Worm (Caenorhabditis elegans) whole organism, L1 larva: ENCODE results near the gene fat-1.

Source experiments
- ama-1 ChIP-seq: fragments of 150-350 bp; optimal IDR thresholded peaks from 2 replicates; lab custom pipeline; 2014
- ceh-8 ChIP-seq: fragments of 200-800 bp; sonication (Bioruptor generic); optimal IDR thresholded peaks from 2 replicates; lab custom pipeline; 2018; ENCODE audit warnings: mild to moderate bottlenecking, missing genetic modification characterization, moderate library complexity, missing compliant biosample characterization
- dpl-1 ChIP-seq, 3 experiments: fragments of 150-350 bp in 2 of 3; sonication (generic microtip) in 1 of 3; optimal IDR thresholded peaks; 2 replicates each; lab custom pipeline; 2014 to 2017; ENCODE audit warnings: missing biosample characterization in 3 of 3, missing genetic modification characterization in 3 of 3, missing genetic modification reagents in 3 of 3
- efl-1 ChIP-seq, 4 experiments: fragments of 150-350 bp; optimal IDR thresholded peaks in 3 of 4; peaks in 1 of 4; 1 replicate in 1 of 4; 2 replicates in 3 of 4; lab custom pipeline; 2014; ENCODE audit warnings: missing biosample characterization in 2 of 4, missing genetic modification characterization in 2 of 4, missing genetic modification reagents in 2 of 4
- egl-27 ChIP-seq, 2 experiments: fragments of 150-350 bp in 1 of 2; sonication (generic microtip); optimal IDR thresholded peaks; 3 replicates each; lab custom pipeline; 2017 to 2018; ENCODE audit warnings: missing biosample characterization in 2 of 2, missing genetic modification characterization in 2 of 2, missing genetic modification reagents in 2 of 2
- elt-2 ChIP-seq: sonication (generic microtip); optimal IDR thresholded peaks from 2 replicates; lab custom pipeline; 2016; ENCODE audit warnings: missing genetic modification characterization, mild to moderate bottlenecking, inconsistent platforms, missing compliant biosample characterization, missing genetic modification reagents
- fkh-10 ChIP-seq: sonication (generic microtip); optimal IDR thresholded peaks from 2 replicates; lab custom pipeline; 2017; ENCODE audit warnings: missing biosample characterization, missing genetic modification reagents, missing genetic modification characterization
- fkh-4 ChIP-seq: sonication (generic microtip); optimal IDR thresholded peaks from 2 replicates; lab custom pipeline; 2016; ENCODE audit warnings: missing compliant biosample characterization, missing genetic modification characterization, borderline replicate concordance
- grh-1 ChIP-seq: fragments of 200-800 bp; sonication (Bioruptor generic); IDR thresholded peaks from 2 replicates; pipeline ENCODE4 v1.3.6; 2022; ENCODE audit warnings: missing genetic modification reagents, missing genetic modification characterization, missing compliant biosample characterization
- jun-1 ChIP-seq: fragments of 150-350 bp; optimal IDR thresholded peaks from 2 replicates; lab custom pipeline; 2014; ENCODE audit warnings: missing biosample characterization, missing genetic modification reagents, missing genetic modification characterization
- lin-13 ChIP-seq: fragments of 150-350 bp; optimal IDR thresholded peaks from 2 replicates; lab custom pipeline; 2014; ENCODE audit warnings: missing biosample characterization, missing genetic modification reagents, missing genetic modification characterization
- lin-35 ChIP-seq, 2 experiments: fragments of 150-350 bp; optimal IDR thresholded peaks; 2 replicates each; lab custom pipeline; 2014; ENCODE audit warnings: missing biosample characterization in 2 of 2, missing genetic modification characterization in 2 of 2, missing genetic modification reagents in 2 of 2
- lin-39 ChIP-seq: fragments of 150-350 bp; optimal IDR thresholded peaks from 2 replicates; lab custom pipeline; 2014; ENCODE audit warnings: missing biosample characterization, missing genetic modification reagents, missing genetic modification characterization
- lir-3 ChIP-seq: sonication (generic microtip); optimal IDR thresholded peaks from 2 replicates; lab custom pipeline; 2016; ENCODE audit warnings: mild to moderate bottlenecking, missing genetic modification characterization, moderate library complexity, missing compliant biosample characterization; ENCODE audit not compliant: poor library complexity
- lsy-2 ChIP-seq, 2 experiments: fragments of 150-350 bp; optimal IDR thresholded peaks; 2 replicates each; lab custom pipeline; 2014; ENCODE audit warnings: missing biosample characterization in 2 of 2, missing genetic modification characterization in 2 of 2
- mdl-1 ChIP-seq, 2 experiments: fragments of 150-350 bp; optimal IDR thresholded peaks; 2 replicates each; lab custom pipeline; 2014 to 2017; ENCODE audit warnings: missing biosample characterization in 2 of 2, missing genetic modification characterization in 2 of 2, inconsistent platforms in 1 of 2
- mep-1 ChIP-seq: fragments of 150-350 bp; optimal IDR thresholded peaks from 2 replicates; lab custom pipeline; 2014; ENCODE audit warnings: missing biosample characterization, missing genetic modification characterization
- nhr-11 ChIP-seq: fragments of 150-350 bp; optimal IDR thresholded peaks from 2 replicates; lab custom pipeline; 2014; ENCODE audit warnings: missing biosample characterization, missing genetic modification characterization
- nhr-12 ChIP-seq: sonication (generic microtip); optimal IDR thresholded peaks from 2 replicates; lab custom pipeline; 2017; ENCODE audit warnings: missing biosample characterization, missing genetic modification characterization
- nhr-20 ChIP-seq: sonication (generic microtip); optimal IDR thresholded peaks from 2 replicates; lab custom pipeline; 2016; ENCODE audit warnings: mild to moderate bottlenecking, missing genetic modification characterization, missing compliant biosample characterization
- nhr-28 ChIP-seq: fragments of 150-350 bp; optimal IDR thresholded peaks from 2 replicates; lab custom pipeline; 2014; ENCODE audit warnings: missing biosample characterization, missing genetic modification characterization
- nhr-71 ChIP-seq: sonication (generic microtip); optimal IDR thresholded peaks from 2 replicates; lab custom pipeline; 2016; ENCODE audit warnings: mild to moderate bottlenecking, missing genetic modification characterization, moderate library complexity, missing compliant biosample characterization
- nhr-77 ChIP-seq: fragments of 150-350 bp; optimal IDR thresholded peaks from 2 replicates; lab custom pipeline; 2014; ENCODE audit warnings: missing biosample characterization, missing genetic modification characterization
- nhr-84 ChIP-seq: sonication (generic microtip); optimal IDR thresholded peaks from 2 replicates; lab custom pipeline; 2017; ENCODE audit warnings: missing biosample characterization, missing genetic modification characterization
- nhr-90 ChIP-seq: sonication (generic microtip); optimal IDR thresholded peaks from 2 replicates; lab custom pipeline; 2016; ENCODE audit warnings: mild to moderate bottlenecking, missing genetic modification characterization, missing compliant biosample characterization; ENCODE audit not compliant: poor library complexity
- pax-3 ChIP-seq: fragments of 200-800 bp; sonication (Bioruptor generic); optimal IDR thresholded peaks from 2 replicates; lab custom pipeline; 2018; ENCODE audit warnings: mild to moderate bottlenecking, missing genetic modification characterization, moderate library complexity, missing compliant biosample characterization
- rnt-1 ChIP-seq: sonication (generic microtip); optimal IDR thresholded peaks from 2 replicates; lab custom pipeline; 2016; ENCODE audit warnings: mild to moderate bottlenecking, missing genetic modification characterization, moderate library complexity, missing compliant biosample characterization
- skn-1 ChIP-seq: fragments of 150-350 bp; optimal IDR thresholded peaks from 2 replicates; lab custom pipeline; 2014; ENCODE audit warnings: missing biosample characterization, missing genetic modification characterization
- snpc-4 ChIP-seq: fragments of 150-350 bp; optimal IDR thresholded peaks from 2 replicates; lab custom pipeline; 2014; ENCODE audit warnings: missing biosample characterization, missing genetic modification characterization
- snu-23 ChIP-seq: sonication (generic microtip); optimal IDR thresholded peaks from 2 replicates; lab custom pipeline; 2016; ENCODE audit warnings: missing genetic modification characterization, missing compliant biosample characterization
- sup-37 ChIP-seq: fragments of 200-800 bp; sonication (Bioruptor generic); optimal IDR thresholded peaks from 2 replicates; lab custom pipeline; 2018; ENCODE audit warnings: mild to moderate bottlenecking, missing genetic modification characterization, missing compliant biosample characterization
- tbx-2 ChIP-seq: sonication (generic microtip); optimal IDR thresholded peaks from 2 replicates; lab custom pipeline; 2016; ENCODE audit warnings: missing genetic modification characterization, missing compliant biosample characterization
- tlp-1 ChIP-seq: fragments of 150-350 bp; optimal IDR thresholded peaks from 2 replicates; lab custom pipeline; 2014; ENCODE audit warnings: missing biosample characterization, missing genetic modification characterization
- unc-86 ChIP-seq: sonication (generic microtip); optimal IDR thresholded peaks from 2 replicates; lab custom pipeline; 2016; ENCODE audit warnings: missing genetic modification characterization, missing compliant biosample characterization
- unc-98 ChIP-seq: fragments of 200-800 bp; sonication (Bioruptor generic); IDR thresholded peaks from 2 replicates; pipeline ENCODE4 v1.3.6; 2022; ENCODE audit warnings: missing genetic modification characterization, missing compliant biosample characterization
- xbp-1 ChIP-seq: sonication (generic microtip); optimal IDR thresholded peaks from 2 replicates; lab custom pipeline; 2016; ENCODE audit warnings: missing genetic modification characterization, missing compliant biosample characterization
- ztf-11 ChIP-seq, 2 experiments: sonication (generic microtip); optimal IDR thresholded peaks; 2 replicates each; lab custom pipeline; 2016 to 2017; ENCODE audit warnings: missing genetic modification characterization in 2 of 2, missing biosample characterization in 1 of 2, missing compliant biosample characterization in 1 of 2
- ztf-4 ChIP-seq: fragments of 150-350 bp; optimal IDR thresholded peaks from 2 replicates; lab custom pipeline; 2014; ENCODE audit warnings: missing biosample characterization, missing genetic modification characterization

fat-1 gene

DNA sequence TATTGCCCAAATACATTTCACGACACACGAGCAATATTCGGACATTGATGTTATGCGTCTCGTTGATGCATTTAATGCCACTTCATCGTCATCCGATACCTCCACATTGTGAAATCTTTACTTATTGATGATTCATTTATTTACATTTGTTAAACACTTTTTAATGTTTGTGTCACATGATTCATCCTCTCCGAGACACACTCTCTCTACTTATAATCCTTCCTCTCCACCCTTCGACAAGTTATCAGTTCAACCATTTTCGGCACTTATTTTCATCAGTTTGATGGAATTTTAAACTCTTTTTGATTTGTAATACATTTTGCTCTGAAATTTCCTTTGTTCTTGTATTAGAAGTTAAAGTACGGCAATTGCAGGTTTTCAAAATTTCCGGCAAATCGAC, 30.6 kb downstream of the fat-1 start:
- TF ChIP-seq snu-23 (no peak), lir-3 (tag; lab: Kevin White, UChicago) (no peak), lin-39 (no peak), lin-35 (GFP tag; optimal IDR thresholded peaks at IDR 0.05; lab: Kevin White, UChicago) (peak in 1 of 2 experiments; percentile 53), nhr-12 (tag; lab: Kevin White, UChicago) (no peak), ceh-8 (GFP tag; lab: Kevin White, UChicago) (no peak), fkh-4 (no peak), xbp-1 (tag; lab: Kevin White, UChicago) (no peak), grh-1 (GFP tag; lab: Robert Waterston, UW) (no peak), sup-37 (no peak), rnt-1 (no peak), elt-2 (tag; lab: Kevin White, UChicago) (peak; percentile 62), jun-1 (tag; lab: Kevin White, UChicago) (peak; percentile 75), lsy-2 (tag; optimal IDR thresholded peaks at IDR 0.05; lab: Kevin White, UChicago) (no peak), nhr-20 (tag; lab: Kevin White, UChicago) (peak; percentile 30), pax-3 (tag; lab: Kevin White, UChicago) (no peak), mdl-1 (tag; optimal IDR thresholded peaks at IDR 0.05; lab: Kevin White, UChicago) (no peak), tbx-2 (no peak), skn-1 (tag; lab: Kevin White, UChicago) (no peak), nhr-71 (tag; lab: Kevin White, UChicago) (no peak)
- TF ChIP-seq, all 84 proteins: peak for 4

DNA sequence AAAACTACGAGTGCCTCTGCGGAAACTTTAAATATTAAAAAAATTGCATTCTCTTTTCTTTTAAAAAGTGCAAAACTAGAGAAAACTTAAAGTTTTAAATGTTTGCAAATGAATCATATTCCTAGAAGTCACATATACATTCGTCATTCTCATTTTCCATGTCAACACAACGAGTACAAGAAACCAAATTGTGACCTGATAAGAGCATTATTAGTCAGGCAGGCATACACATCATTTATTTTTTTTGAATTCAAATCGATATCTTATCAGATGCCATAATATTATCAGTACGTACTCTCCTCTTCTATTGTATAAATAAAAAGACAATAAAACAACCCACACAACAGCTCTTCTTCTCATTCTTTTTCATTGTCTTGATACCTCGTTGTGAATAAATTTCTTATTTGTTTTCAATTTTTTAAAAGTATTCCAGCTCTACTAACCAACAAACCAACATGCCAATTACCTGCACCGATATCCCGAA, 31.8 kb downstream of the fat-1 start, which contains the start of gene W02A2.9:
Gene W02A2.9 (plus strand): TSS at position 434 of the 484 bp plus-strand sequence.
- TF ChIP-seq elt-2 (tag; lab: Kevin White, UChicago) (peak; percentile 95), unc-98 (no peak), lin-13 (GFP tag; lab: Kevin White, UChicago) (no peak), efl-1 (optimal IDR thresholded peaks at IDR 0.05; lab: Kevin White, UChicago) (no peak), efl-1 (GFP tag; optimal IDR thresholded peaks at IDR 0.05 in 1 of 2; lab: Kevin White, UChicago) (peak in 1 of 2 experiments; percentile 56), tlp-1 (tag; lab: Kevin White, UChicago) (peak; percentile 30), ztf-4 (tag; lab: Kevin White, UChicago) (no peak), nhr-90 (peak; percentile 6), lin-35 (GFP tag; optimal IDR thresholded peaks at IDR 0.05; lab: Kevin White, UChicago) (peak in 1 of 2 experiments; percentile 22), nhr-20 (tag; lab: Kevin White, UChicago) (peak; percentile 19), pax-3 (tag; lab: Kevin White, UChicago) (no peak), jun-1 (tag; lab: Kevin White, UChicago) (peak; percentile 57), egl-27 (tag; optimal IDR thresholded peaks at IDR 0.05; lab: Kevin White, UChicago) (no peak)

DNA sequence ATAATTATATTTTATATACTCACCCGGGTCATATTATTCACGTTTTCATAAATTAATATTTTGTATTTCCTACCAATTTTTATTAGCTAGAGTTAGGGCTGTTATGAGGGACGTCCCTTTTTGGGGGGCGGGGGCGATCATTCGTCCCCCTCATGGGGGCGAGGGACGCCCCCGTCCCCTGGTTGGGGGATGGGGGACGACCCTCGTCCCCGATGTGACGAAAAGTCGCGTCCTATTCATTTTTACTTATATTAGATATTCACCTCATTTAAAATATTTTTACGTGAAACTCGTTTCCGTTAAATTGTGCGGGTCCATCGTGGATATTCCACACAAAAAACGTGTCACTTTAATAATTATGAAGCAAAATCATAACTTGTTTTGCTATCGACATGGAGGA, 33.1 kb downstream of the fat-1 start, which contains the start of gene W02A2.12:
Gene W02A2.12 (minus strand): TSS at position 240 of the 400 bp plus-strand sequence.
- TF ChIP-seq unc-86 (tag; lab: Kevin White, UChicago) (no peak), nhr-84 (tag; lab: Kevin White, UChicago) (no peak), egl-27 (tag; optimal IDR thresholded peaks at IDR 0.05; lab: Kevin White, UChicago) (no peak), lin-35 (GFP tag; optimal IDR thresholded peaks at IDR 0.05; lab: Kevin White, UChicago) (no peak), nhr-11 (no peak), fkh-10 (GFP tag; lab: Kevin White, UChicago) (no peak), tlp-1 (tag; lab: Kevin White, UChicago) (no peak), nhr-28 (tag; lab: Kevin White, UChicago) (no peak), ama-1 (lab: Kevin White, UChicago) (no peak), lir-3 (tag; lab: Kevin White, UChicago) (no peak), nhr-77 (tag; lab: Kevin White, UChicago) (no peak), mep-1 (tag; lab: Kevin White, UChicago) (no peak), ceh-8 (GFP tag; lab: Kevin White, UChicago) (no peak), ztf-11 (tag; optimal IDR thresholded peaks at IDR 0.05; lab: Kevin White, UChicago) (no peak), unc-98 (no peak), efl-1 (optimal IDR thresholded peaks at IDR 0.05; lab: Kevin White, UChicago) (no peak), efl-1 (GFP tag; optimal IDR thresholded peaks at IDR 0.05 in 1 of 2; lab: Kevin White, UChicago) (no peak), dpl-1 (GFP tag; optimal IDR thresholded peaks at IDR 0.05; lab: Kevin White, UChicago) (no peak), skn-1 (tag; lab: Kevin White, UChicago) (no peak), snpc-4 (no peak)
